Worm (Caenorhabditis elegans) whole organism, L3 larva: ENCODE data around the gene frpr-3.

ENCODE experiments used
- ama-1 ChIP-seq: fragments of 150-350 bp; optimal IDR thresholded peaks from 2 replicates; lab custom pipeline; 2018
- ceh-28 ChIP-seq: fragments of 150-350 bp; optimal IDR thresholded peaks from 2 replicates; lab custom pipeline; 2014; ENCODE audit warnings: missing biosample characterization, missing genetic modification reagents, missing genetic modification characterization
- egl-27 ChIP-seq: sonication (generic microtip); optimal IDR thresholded peaks from 4 replicates; lab custom pipeline; 2017; ENCODE audit warnings: missing biosample characterization, missing genetic modification reagents, missing genetic modification characterization
- tbx-2 ChIP-seq: sonication (generic microtip); optimal IDR thresholded peaks from 2 replicates; lab custom pipeline; 2016; ENCODE audit warnings: mild to moderate bottlenecking, missing genetic modification characterization, missing compliant biosample characterization
- ztf-11 ChIP-seq: fragments of 150-350 bp; optimal IDR thresholded peaks from 2 replicates; lab custom pipeline; 2014; ENCODE audit warnings: missing biosample characterization, missing genetic modification characterization

ce11 chrV:7785885-7786284 is 14.8 kb downstream of the frpr-3 start:
- TF ChIP-seq ztf-11 (tag; lab: Kevin White, UChicago), result no peak
- TF ChIP-seq ama-1, result no peak
- no peak for TF ChIP-seq ceh-28 (tag; lab: Kevin White, UChicago)
- no peak for TF ChIP-seq egl-27
- TF ChIP-seq tbx-2 (tag; lab: Kevin White, UChicago), result no peak
